Worm (Caenorhabditis elegans) whole organism, L3 larva: ENCODE results near the gene sph-1.

Experiments used
- R02D3.7 ChIP-seq: fragments of 150-350 bp; optimal IDR thresholded peaks from 2 replicates; lab custom pipeline; 2014; ENCODE audit warnings: missing biosample characterization, missing genetic modification characterization
- aly-2 ChIP-seq: fragments of 150-350 bp; optimal IDR thresholded peaks from 2 replicates; lab custom pipeline; 2014; ENCODE audit warnings: missing biosample characterization, missing genetic modification characterization
- elt-1 ChIP-seq: fragments of 150-350 bp; optimal IDR thresholded peaks from 2 replicates; lab custom pipeline; 2014; ENCODE audit warnings: missing biosample characterization, missing genetic modification characterization
- nhr-25 ChIP-seq: sonication (generic microtip); optimal IDR thresholded peaks from 2 replicates; lab custom pipeline; 2017; ENCODE audit warnings: missing biosample characterization, missing genetic modification characterization
- nhr-43 ChIP-seq: sonication (generic microtip); optimal IDR thresholded peaks from 2 replicates; lab custom pipeline; 2016; ENCODE audit warnings: mild to moderate bottlenecking, missing genetic modification characterization, missing compliant biosample characterization; ENCODE audit not compliant: poor library complexity, severe bottlenecking
- ztf-11 ChIP-seq: fragments of 150-350 bp; optimal IDR thresholded peaks from 2 replicates; lab custom pipeline; 2014; ENCODE audit warnings: missing biosample characterization, missing genetic modification characterization

- TF ChIP-seq nhr-43 (tag; lab: Kevin White, UChicago): no peak
- TF ChIP-seq elt-1 (tag; lab: Kevin White, UChicago): no peak
- TF ChIP-seq aly-2 (tag; lab: Kevin White, UChicago): no peak
- TF ChIP-seq R02D3.7: no peak
- no peak for TF ChIP-seq ztf-11 (tag; lab: Kevin White, UChicago)
- no peak for TF ChIP-seq nhr-25 (tag; lab: Kevin White, UChicago)
Observed at ce11 chrIV:8168660-8169059, 35.3 kb upstream of the sph-1 start, which contains the start of gene clec-52.
